Worm (Caenorhabditis elegans): Measurements from ENCODE around the gene fem-2.

- TF ChIP-seq egl-13 (tag; optimal IDR thresholded peaks at IDR 0.05) (no peak), vab-15 (tag; optimal IDR thresholded peaks at IDR 0.05) (no peak), efl-3 (GFP tag; optimal IDR thresholded peaks at IDR 0.05) (no peak), lin-15B (tag; optimal IDR thresholded peaks at IDR 0.05) (no peak), nhr-11 (tag; optimal IDR thresholded peaks at IDR 0.05) (no peak), unc-130 (tag; optimal IDR thresholded peaks at IDR 0.05) (no peak), aly-2 (tag; optimal IDR thresholded peaks at IDR 0.05) (no peak), ceh-82 (tag; optimal IDR thresholded peaks at IDR 0.05) (no peak), skn-1 (tag; optimal IDR thresholded peaks at IDR 0.05) (no peak), ztf-11 (tag; optimal IDR thresholded peaks at IDR 0.05) (no peak), nhr-77 (tag; optimal IDR thresholded peaks at IDR 0.05) (no peak), fkh-10 (GFP tag; optimal IDR thresholded peaks at IDR 0.05) (no peak), unc-62 (GFP tag; optimal IDR thresholded peaks at IDR 0.05) (no peak)
Observed at ce11 chrIII:644660-645059, 10.2 kb upstream of the fem-2 start.

Data from whole organism, L1 larva.